Worm (Caenorhabditis elegans): ENCODE measurements around the gene T01D1.5.
A peak's percentile ranks its signal among the peaks of the same experiment; 100 is the strongest.

The T01D1.5 gene

DNA sequence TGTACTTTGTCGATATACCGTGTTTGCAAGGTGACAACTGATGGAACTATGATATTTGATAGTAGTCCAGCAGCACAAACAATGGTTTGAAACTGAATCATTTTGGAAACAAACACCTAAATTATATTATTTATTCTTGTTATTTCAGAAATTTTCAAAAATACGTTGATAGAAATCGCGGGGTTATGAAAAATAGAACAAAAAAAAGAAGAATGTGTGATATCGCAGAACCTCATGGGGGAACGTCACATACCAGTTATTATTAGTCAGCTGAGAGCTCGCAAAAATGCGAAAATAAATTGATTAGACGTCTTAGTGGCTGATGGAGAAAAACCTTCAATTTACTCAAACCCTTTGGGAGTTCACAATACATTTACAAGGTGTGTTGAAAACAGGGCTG, at the start of gene T01D1.5:
TSS of gene T01D1.5 (minus strand) at position 101 of the 400 bp plus-strand sequence.
- TF ChIP-seq aly-2 (tag; optimal IDR thresholded peaks at IDR 0.05) (no peak), R02D3.7 (tag; optimal IDR thresholded peaks at IDR 0.05) (no peak), hmg-11 (tag; optimal IDR thresholded peaks at IDR 0.05) (no peak), fos-1 (tag; optimal IDR thresholded peaks at IDR 0.05) (no peak), lin-39 (tag; optimal IDR thresholded peaks at IDR 0.05) (no peak), unc-62 (GFP tag; optimal IDR thresholded peaks at IDR 0.05) (no peak), ceh-16 (tag; optimal IDR thresholded peaks at IDR 0.05) (no peak), nhr-43 (tag; optimal IDR thresholded peaks at IDR 0.05; ENCODE audit: poor library complexity, severe bottlenecking) (no peak), ama-1 (optimal IDR thresholded peaks at IDR 0.05) (no peak), eor-1 (tag; optimal IDR thresholded peaks at IDR 0.05) (no peak), elt-1 (tag; optimal IDR thresholded peaks at IDR 0.05) (no peak), egl-27 (tag; optimal IDR thresholded peaks at IDR 0.05) (no peak), fkh-2 (tag; optimal IDR thresholded peaks at IDR 0.05) (no peak), pqm-1 (tag; optimal IDR thresholded peaks at IDR 0.05) (no peak)

DNA sequence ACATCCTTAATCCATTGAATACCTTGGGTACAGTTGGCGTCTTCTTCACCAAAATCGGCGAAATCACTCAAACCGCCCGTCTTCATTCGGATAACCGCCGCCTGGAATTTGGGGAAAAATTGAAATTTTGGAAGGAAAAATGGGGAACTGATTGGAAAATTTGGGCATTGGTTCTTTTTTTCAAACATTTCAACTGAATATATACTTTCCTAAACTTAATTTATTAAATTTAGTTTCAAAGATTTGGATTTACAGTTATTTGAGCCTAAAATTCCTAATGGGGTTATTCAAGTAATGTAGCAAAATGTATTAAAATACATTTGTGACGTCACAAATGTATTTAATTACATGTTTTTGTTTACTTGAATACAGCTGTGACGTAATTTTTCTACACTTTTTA, 48.9 kb upstream of the T01D1.5 start, which contains the start of gene laat-1:
TSS of gene laat-1 (minus strand) at position 101 of the 400 bp plus-strand sequence.
- TF ChIP-seq elt-3 (tag; optimal IDR thresholded peaks at IDR 0.05) (no peak), nhr-237 (tag; optimal IDR thresholded peaks at IDR 0.05) (no peak), ztf-4 (tag; optimal IDR thresholded peaks at IDR 0.05) (no peak), ceh-82 (tag; optimal IDR thresholded peaks at IDR 0.05) (no peak), ztf-11 (tag; optimal IDR thresholded peaks at IDR 0.05) (no peak), mml-1 (tag; optimal IDR thresholded peaks at IDR 0.05) (no peak), nfya-1 (tag; optimal IDR thresholded peaks at IDR 0.05; ENCODE audit: insufficient read depth) (no peak), sea-2 (GFP tag; optimal IDR thresholded peaks at IDR 0.05) (no peak), fos-1 (tag; optimal IDR thresholded peaks at IDR 0.05) (no peak), lsy-12 (tag; optimal IDR thresholded peaks at IDR 0.05) (no peak)

DNA sequence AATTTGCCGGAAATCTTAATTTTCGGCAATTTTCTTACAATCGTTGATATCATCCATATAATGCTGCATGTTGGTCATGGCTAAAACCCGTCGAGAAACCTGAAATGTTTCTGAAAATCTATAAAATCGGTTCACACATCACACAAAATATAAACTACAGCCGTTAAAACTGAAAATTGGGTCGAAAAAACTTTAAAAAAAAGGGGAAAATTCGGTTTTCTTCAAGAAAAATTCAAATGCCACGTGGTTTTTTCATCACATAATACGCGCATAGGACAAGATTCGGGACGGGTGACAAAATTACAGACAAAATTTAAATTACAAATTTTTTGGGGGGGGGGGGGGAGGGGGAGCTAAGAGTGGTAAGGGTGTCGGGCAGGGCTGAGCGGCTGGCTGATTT, 43.8 kb upstream of the T01D1.5 start, which contains the start of gene Y43H11AL.1:
TSS of gene Y43H11AL.1 (minus strand) at position 101 of the 400 bp plus-strand sequence.
- TF ChIP-seq nhr-23 (tag; optimal IDR thresholded peaks at IDR 0.05) (no peak), nhr-237 (tag; optimal IDR thresholded peaks at IDR 0.05) (no peak), egl-5 (tag; optimal IDR thresholded peaks at IDR 0.05) (no peak), tbx-2 (tag; optimal IDR thresholded peaks at IDR 0.05) (no peak), daf-12 (tag; optimal IDR thresholded peaks at IDR 0.05) (no peak), nhr-25 (tag; optimal IDR thresholded peaks at IDR 0.05) (no peak)

DNA sequence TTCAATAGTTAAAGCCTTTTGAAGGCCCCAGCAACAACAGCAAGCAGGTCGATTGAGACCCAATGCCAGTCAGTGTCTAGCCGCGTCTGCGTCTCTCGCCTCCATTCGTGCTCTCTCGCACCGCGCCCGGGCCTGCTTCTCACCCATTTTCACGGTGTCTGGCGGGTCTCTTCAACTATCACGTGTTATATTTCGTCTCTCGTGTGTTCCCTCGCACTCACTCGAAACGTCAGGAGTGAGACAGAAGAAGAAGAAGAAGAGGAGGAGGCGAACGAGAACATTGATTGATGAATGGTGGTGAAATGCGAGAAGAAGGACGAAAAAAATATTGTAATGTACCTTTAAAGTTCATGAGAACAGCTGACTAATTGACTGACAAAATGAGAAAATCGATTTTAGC, 32.3 kb upstream of the T01D1.5 start:
- no peak for TF ChIP-seq nhr-11 (tag; optimal IDR thresholded peaks at IDR 0.05)
- no peak for TF ChIP-seq ztf-4 (tag; optimal IDR thresholded peaks at IDR 0.05)
- peak; percentile 58 for TF ChIP-seq tbx-2 (tag; optimal IDR thresholded peaks at IDR 0.05)
- TF ChIP-seq fkh-2 (tag; optimal IDR thresholded peaks at IDR 0.05): no peak
- TF ChIP-seq ceh-28 (tag; optimal IDR thresholded peaks at IDR 0.05): peak; percentile 75
- TF ChIP-seq pqm-1 (tag; optimal IDR thresholded peaks at IDR 0.05): peak; percentile 46
- peak; percentile 41 for TF ChIP-seq ama-1 (optimal IDR thresholded peaks at IDR 0.05)
- no peak for TF ChIP-seq egl-27 (tag; optimal IDR thresholded peaks at IDR 0.05)
- peak; percentile 66 for TF ChIP-seq elt-1 (tag; optimal IDR thresholded peaks at IDR 0.05)
- TF ChIP-seq ceh-82 (tag; optimal IDR thresholded peaks at IDR 0.05): no peak
- peak; percentile 81 for TF ChIP-seq nhr-23 (tag; optimal IDR thresholded peaks at IDR 0.05)
- no peak for TF ChIP-seq eor-1 (tag; optimal IDR thresholded peaks at IDR 0.05)
- TF ChIP-seq nhr-12 (tag; optimal IDR thresholded peaks at IDR 0.05): no peak
- no peak for TF ChIP-seq nhr-77 (tag; optimal IDR thresholded peaks at IDR 0.05)
- TF ChIP-seq nhr-237 (tag; optimal IDR thresholded peaks at IDR 0.05): no peak
- TF ChIP-seq skn-1 (tag; optimal IDR thresholded peaks at IDR 0.05): peak; percentile 37
- peak; percentile 15 for TF ChIP-seq egl-5 (tag; optimal IDR thresholded peaks at IDR 0.05)
- TF ChIP-seq mml-1 (tag; optimal IDR thresholded peaks at IDR 0.05): no peak
- no peak for TF ChIP-seq elt-3 (tag; optimal IDR thresholded peaks at IDR 0.05)
- TF ChIP-seq R02D3.7 (tag; optimal IDR thresholded peaks at IDR 0.05): peak; percentile 3
- TF ChIP-seq nhr-25 (tag; optimal IDR thresholded peaks at IDR 0.05): peak; percentile 96
- TF ChIP-seq zag-1 (tag; optimal IDR thresholded peaks at IDR 0.05): no peak
- TF ChIP-seq aly-2 (tag; optimal IDR thresholded peaks at IDR 0.05): no peak
- TF ChIP-seq hmg-11 (tag; optimal IDR thresholded peaks at IDR 0.05): peak; percentile 85
- TF ChIP-seq pha-4 (tag; optimal IDR thresholded peaks at IDR 0.05): peak; percentile 47
- TF ChIP-seq fkh-10 (GFP tag; optimal IDR thresholded peaks at IDR 0.05): no peak
- no peak for TF ChIP-seq ztf-11 (tag; optimal IDR thresholded peaks at IDR 0.05)
- TF ChIP-seq lin-39 (tag; optimal IDR thresholded peaks at IDR 0.05): peak; percentile 95
- no peak for TF ChIP-seq ZK546.5 (tag; optimal IDR thresholded peaks at IDR 0.05)
- no peak for TF ChIP-seq nhr-76 (tag; optimal IDR thresholded peaks at IDR 0.05)
- TF ChIP-seq snpc-4 (tag; optimal IDR thresholded peaks at IDR 0.05): peak; percentile 37
- peak; percentile 34 for TF ChIP-seq lsy-12 (tag; optimal IDR thresholded peaks at IDR 0.05)
- peak; percentile 56 for TF ChIP-seq elt-2 (tag; optimal IDR thresholded peaks at IDR 0.05)
- peak; percentile 64 for TF ChIP-seq unc-62 (GFP tag; optimal IDR thresholded peaks at IDR 0.05)
- no peak for TF ChIP-seq unc-39 (tag; optimal IDR thresholded peaks at IDR 0.05)
- no peak for TF ChIP-seq daf-12 (tag; optimal IDR thresholded peaks at IDR 0.05)
- TF ChIP-seq ceh-9 (tag; optimal IDR thresholded peaks at IDR 0.05): no peak
- no peak for TF ChIP-seq ceh-16 (tag; optimal IDR thresholded peaks at IDR 0.05)
- peak; percentile 81 for TF ChIP-seq jun-1 (tag; optimal IDR thresholded peaks at IDR 0.05)
- TF ChIP-seq lin-15B (tag; optimal IDR thresholded peaks at IDR 0.05): peak; percentile 71

Measured in whole organism, L3 larva.